Fruit fly (Drosophila melanogaster) whole organism, embryonic: ENCODE data around the gene CG12691.

ENCODE experiments used
- Bteb2 ChIP-seq: fragments of 200-800 bp; sonication (Bioruptor generic); optimal IDR thresholded peaks from 2 replicates; lab custom pipeline; 2016; ENCODE audit warnings: missing biosample characterization, missing genetic modification characterization
- CG10543 ChIP-seq: fragments of 200-800 bp; sonication (Bioruptor generic); optimal IDR thresholded peaks from 3 replicates; lab custom pipeline; 2017; ENCODE audit warnings: missing biosample characterization, mild to moderate bottlenecking, missing genetic modification characterization, moderate library complexity
- CG11504 ChIP-seq: fragments of 200-800 bp; sonication (Bioruptor generic); optimal IDR thresholded peaks from 3 replicates; lab custom pipeline; 2019; ENCODE audit warnings: missing biosample characterization, mild to moderate bottlenecking, missing genetic modification characterization, moderate library complexity
- CG11723 ChIP-seq: fragments of 200-800 bp; sonication (Bioruptor generic); optimal IDR thresholded peaks from 2 replicates; lab custom pipeline; 2017; ENCODE audit warnings: missing biosample characterization, mild to moderate bottlenecking, missing genetic modification characterization
- CG12219 ChIP-seq: fragments of 200-800 bp; sonication (Bioruptor generic); optimal IDR thresholded peaks from 3 replicates; lab custom pipeline; 2018; ENCODE audit warnings: missing biosample characterization, mild to moderate bottlenecking, missing genetic modification characterization
- CG12659 ChIP-seq: fragments of 200-800 bp; sonication (Bioruptor generic); optimal IDR thresholded peaks from 3 replicates; lab custom pipeline; 2017; ENCODE audit warnings: mild to moderate bottlenecking, missing biosample characterization, missing genetic modification reagents, missing genetic modification characterization
- CG13123 ChIP-seq: fragments of 200-800 bp; sonication (Bioruptor generic); optimal IDR thresholded peaks from 2 replicates; lab custom pipeline; 2016; ENCODE audit warnings: missing biosample characterization, missing genetic modification characterization
- CG14965 ChIP-seq: fragments of 200-800 bp; sonication (Bioruptor generic); optimal IDR thresholded peaks from 2 replicates; lab custom pipeline; 2016; ENCODE audit warnings: missing biosample characterization, missing genetic modification characterization, borderline replicate concordance
- CG16779 ChIP-seq: fragments of 200-800 bp; sonication (Bioruptor generic); IDR thresholded peaks from 2 replicates; pipeline ENCODE4 v1.3.6; 2022; ENCODE audit warnings: missing biosample characterization, missing genetic modification characterization
- CG1832 ChIP-seq: fragments of 200-800 bp; sonication (Bioruptor generic); optimal IDR thresholded peaks from 2 replicates; lab custom pipeline; 2017; ENCODE audit warnings: missing biosample characterization, mild to moderate bottlenecking, missing genetic modification characterization, inconsistent platforms
- CG18599 ChIP-seq: fragments of 200-800 bp; sonication (Bioruptor generic); optimal IDR thresholded peaks from 3 replicates; lab custom pipeline; 2017; ENCODE audit warnings: missing biosample characterization, missing genetic modification characterization, mild to moderate bottlenecking, moderate library complexity, missing genetic modification reagents
- CG2889 ChIP-seq: fragments of 200-800 bp; sonication (Bioruptor generic); IDR thresholded peaks from 3 replicates; pipeline ENCODE4 v1.3.6; 2022; ENCODE audit warnings: missing biosample characterization, missing genetic modification characterization
- CG3065 ChIP-seq: fragments of 200-800 bp; sonication (Bioruptor generic); optimal IDR thresholded peaks from 2 replicates; lab custom pipeline; 2016; ENCODE audit warnings: missing biosample characterization, missing genetic modification characterization
- CG31441 ChIP-seq: fragments of 200-800 bp; sonication (Bioruptor generic); IDR thresholded peaks from 2 replicates; pipeline ENCODE4 v1.3.6; 2022; ENCODE audit warnings: missing biosample characterization, missing genetic modification characterization
- CG3163 ChIP-seq: fragments of 200-800 bp; sonication (Bioruptor generic); optimal IDR thresholded peaks from 3 replicates; lab custom pipeline; 2016; ENCODE audit warnings: missing biosample characterization, missing genetic modification characterization
- CG3726 ChIP-seq: fragments of 200-800 bp; sonication (Bioruptor generic); IDR thresholded peaks from 3 replicates; pipeline ENCODE4, ENCODE4 v1.3.6; 2022; ENCODE audit warnings: missing biosample characterization, missing genetic modification characterization
- CG3838 ChIP-seq: fragments of 200-800 bp; sonication (Bioruptor generic); optimal IDR thresholded peaks from 3 replicates; lab custom pipeline; 2016; ENCODE audit warnings: missing biosample characterization, missing genetic modification characterization
- CG6175 ChIP-seq: fragments of 200-800 bp; sonication (Bioruptor generic); IDR thresholded peaks from 3 replicates; pipeline ENCODE4 v1.3.6; 2022; ENCODE audit warnings: missing biosample characterization, missing genetic modification characterization
- CTCF ChIP-seq: fragments of 200-800 bp; sonication (Bioruptor generic); optimal IDR thresholded peaks from 2 replicates; lab custom pipeline; 2017; ENCODE audit warnings: missing biosample characterization, mild to moderate bottlenecking, missing genetic modification characterization, moderate library complexity
- Myb ChIP-seq: fragments of 200-800 bp; sonication (Bioruptor generic); optimal IDR thresholded peaks from 2 replicates; lab custom pipeline; 2016; ENCODE audit warnings: missing biosample characterization, missing genetic modification characterization
- Trl ChIP-seq, 3 experiments: fragments of >200 bp in 2 of 3; fragments of 200-800 bp in 1 of 3; sonication (Bioruptor generic) in 1 of 3; optimal IDR thresholded peaks; 2 replicates in 1 of 3; 3 replicates in 2 of 3; lab custom pipeline; 2016 to 2017; ENCODE audit warnings: missing biosample characterization in 1 of 3, missing genetic modification characterization in 1 of 3
- al ChIP-seq: fragments of 200-800 bp; sonication (Bioruptor generic); IDR thresholded peaks from 2 replicates; pipeline ENCODE4 v1.3.6; 2022; ENCODE audit warnings: missing biosample characterization, missing genetic modification characterization
- bcd ChIP-seq: fragments of 200-800 bp; sonication (Bioruptor generic); optimal IDR thresholded peaks from 2 replicates; lab custom pipeline; 2017; ENCODE audit warnings: missing biosample characterization, mild to moderate bottlenecking, missing genetic modification characterization
- btn ChIP-seq: fragments of 200-800 bp; sonication (Bioruptor generic); optimal IDR thresholded peaks from 2 replicates; lab custom pipeline; 2016; ENCODE audit warnings: missing biosample characterization, missing genetic modification characterization
- corto ChIP-seq: fragments of 200-800 bp; sonication (Bioruptor generic); optimal IDR thresholded peaks from 2 replicates; lab custom pipeline; 2016; ENCODE audit warnings: missing biosample characterization, mild to moderate bottlenecking, missing genetic modification characterization, moderate library complexity
- esg ChIP-seq: fragments of 200-800 bp; sonication (Bioruptor generic); conservative IDR thresholded peaks from 2 replicates; pipeline ENCODE4 v1.3.6; 2022; ENCODE audit warnings: missing biosample characterization, missing genetic modification characterization
- ewg ChIP-seq: fragments of 200-800 bp; sonication (Bioruptor generic); optimal IDR thresholded peaks from 3 replicates; lab custom pipeline; 2017; ENCODE audit warnings: mild to moderate bottlenecking, missing biosample characterization, missing genetic modification reagents, missing genetic modification characterization
- gce ChIP-seq: fragments of 200-800 bp; sonication (Bioruptor generic); IDR thresholded peaks from 3 replicates; pipeline ENCODE4 v1.3.6; 2022; ENCODE audit warnings: missing biosample characterization, missing genetic modification characterization
- gsb ChIP-seq: fragments of 200-800 bp; sonication (Bioruptor generic); IDR thresholded peaks from 2 replicates; pipeline ENCODE4 v1.3.6; 2022; ENCODE audit warnings: missing biosample characterization, missing genetic modification characterization
- hbn ChIP-seq: fragments of 200-800 bp; sonication (Bioruptor generic); IDR thresholded peaks from 2 replicates; pipeline ENCODE4 v1.3.6; 2022; ENCODE audit warnings: missing biosample characterization, missing genetic modification characterization; ENCODE audit not compliant: partially characterized antibody
- kah ChIP-seq: fragments of 200-800 bp; sonication (Bioruptor generic); optimal IDR thresholded peaks from 2 replicates; lab custom pipeline; 2018; ENCODE audit warnings: missing biosample characterization, mild to moderate bottlenecking, missing genetic modification characterization
- nerfin-1 ChIP-seq: fragments of 200-800 bp; sonication (Bioruptor generic); optimal IDR thresholded peaks from 3 replicates; lab custom pipeline; 2019; ENCODE audit warnings: missing biosample characterization, mild to moderate bottlenecking, missing genetic modification characterization, moderate library complexity
- nom ChIP-seq: fragments of 200-800 bp; sonication (Bioruptor generic); optimal IDR thresholded peaks from 2 replicates; lab custom pipeline; 2017; ENCODE audit warnings: missing biosample characterization, missing genetic modification characterization, mild to moderate bottlenecking, moderate library complexity, missing genetic modification reagents
- phol ChIP-seq: fragments of 200-800 bp; sonication (Bioruptor generic); optimal IDR thresholded peaks from 3 replicates; lab custom pipeline; 2018; ENCODE audit warnings: missing biosample characterization, mild to moderate bottlenecking, missing genetic modification characterization, moderate library complexity
- scrt ChIP-seq: fragments of 200-800 bp; sonication (Bioruptor generic); optimal IDR thresholded peaks from 2 replicates; lab custom pipeline; 2018; ENCODE audit warnings: missing biosample characterization, mild to moderate bottlenecking, missing genetic modification characterization, moderate library complexity
- sna ChIP-seq: fragments of 200-800 bp; sonication (Bioruptor generic); IDR thresholded peaks from 2 replicates; pipeline ENCODE4 v1.3.6; 2022; ENCODE audit warnings: missing biosample characterization, missing genetic modification characterization; ENCODE audit not compliant: partially characterized antibody
- tup ChIP-seq: fragments of 200-800 bp; sonication (Bioruptor generic); optimal IDR thresholded peaks from 2 replicates; lab custom pipeline; 2016; ENCODE audit warnings: missing biosample characterization, mild to moderate bottlenecking, missing genetic modification characterization, moderate library complexity
- unpg ChIP-seq: fragments of 200-800 bp; sonication (Bioruptor generic); optimal IDR thresholded peaks from 3 replicates; lab custom pipeline; 2018; ENCODE audit warnings: missing biosample characterization, mild to moderate bottlenecking, missing genetic modification characterization, moderate library complexity
- wek ChIP-seq: fragments of 200-800 bp; sonication (Bioruptor generic); optimal IDR thresholded peaks from 3 replicates; lab custom pipeline; 2018; ENCODE audit warnings: missing biosample characterization, mild to moderate bottlenecking, missing genetic modification characterization, moderate library complexity
- z ChIP-seq: fragments of 200-800 bp; sonication (Bioruptor generic); IDR thresholded peaks from 3 replicates; pipeline ENCODE4 v1.3.6; 2022; ENCODE audit warnings: missing biosample characterization, missing genetic modification characterization

CG12691 gene

dm6 chrX:4280769-4281168 lies 14.9 kb downstream of the CG12691 start:
- TF ChIP-seq bcd (GFP tag; lab: Kevin White, UChicago) = no peak
- no peak for TF ChIP-seq CG2889 (GFP tag; lab: Robert Waterston, UW)
- no peak for TF ChIP-seq corto (GFP tag; lab: Kevin White, UChicago)
- TF ChIP-seq nerfin-1 (tag; lab: Kevin White, UChicago) = peak; percentile 25
- TF ChIP-seq al (GFP tag; lab: Robert Waterston, UW) = no peak
- TF ChIP-seq hbn (GFP tag; lab: Robert Waterston, UW) = no peak
- peak; percentile 75 for TF ChIP-seq scrt
- no peak for TF ChIP-seq CG16779
- no peak for TF ChIP-seq Myb (GFP tag; lab: Kevin White, UChicago)
- TF ChIP-seq CG13123 = no peak
- TF ChIP-seq CG3163 (GFP tag; lab: Kevin White, UChicago) = no peak
- TF ChIP-seq ewg (GFP tag; lab: Kevin White, UChicago) = peak; percentile 7
- TF ChIP-seq CG18599 (GFP tag; lab: Kevin White, UChicago) = no peak
- TF ChIP-seq nom (GFP tag; lab: Kevin White, UChicago) = no peak
- TF ChIP-seq CG11504 (tag; lab: Kevin White, UChicago) = peak; percentile 97
- TF ChIP-seq esg (GFP tag; lab: Robert Waterston, UW) = no peak
- peak; percentile 67 for TF ChIP-seq kah
- TF ChIP-seq CG31441 (GFP tag; lab: Robert Waterston, UW) = no peak

- TF ChIP-seq Bteb2 (GFP tag; lab: Kevin White, UChicago) (no peak), unpg (GFP tag; lab: Kevin White, UChicago) (no peak), CTCF (GFP tag; lab: Kevin White, UChicago) (peak; percentile 80), CG12659 (GFP tag; lab: Kevin White, UChicago) (no peak), CG14965 (GFP tag; lab: Kevin White, UChicago) (peak; percentile 80), CG1832 (GFP tag; lab: Kevin White, UChicago) (no peak), phol (tag; lab: Kevin White, UChicago) (peak; percentile 55), CG3726 (GFP tag; lab: Robert Waterston, UW) (no peak), sna (GFP tag; lab: Robert Waterston, UW) (no peak), CG12219 (GFP tag; lab: Kevin White, UChicago) (no peak), btn (no peak), gce (GFP tag; lab: Robert Waterston, UW) (no peak)
- TF ChIP-seq, all 482 proteins: peak for 3
These were observed 27.5 kb downstream of the CG12691 start for dm6 chrX:4293418-4293817.

DNA sequence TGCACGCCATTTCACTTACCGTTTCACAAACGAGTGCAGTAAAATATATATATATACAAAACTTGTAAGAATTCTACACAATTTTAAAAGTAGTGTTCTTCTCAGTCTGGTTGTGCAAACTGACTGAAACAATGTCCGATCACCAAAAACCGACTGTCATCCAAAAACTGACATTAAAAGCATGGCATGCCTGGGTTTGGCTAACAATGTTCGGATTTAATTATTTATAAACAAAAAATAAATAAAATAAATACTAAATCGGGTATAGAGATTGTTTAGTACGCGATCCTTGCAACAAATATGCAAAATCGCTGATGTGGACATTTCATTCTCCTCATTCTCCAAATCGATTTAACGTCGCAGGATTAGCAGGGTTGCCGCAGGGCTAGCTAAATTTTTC lies 36.3 kb downstream of the CG12691 start, which contains the start of gene CG12692:
Gene CG12692 (minus strand): TSS at position 101 of the 400 bp plus-strand sequence.
- TF ChIP-seq CG3838 (GFP tag; lab: Kevin White, UChicago) = no peak
- no peak for TF ChIP-seq corto (GFP tag; lab: Kevin White, UChicago)
- no peak for TF ChIP-seq CG10543 (GFP tag; lab: Kevin White, UChicago)
- TF ChIP-seq Trl (optimal IDR thresholded peaks at IDR 0.05; lab: Kevin White, UChicago) = no peak
- no peak for TF ChIP-seq Trl (GFP tag; optimal IDR thresholded peaks at IDR 0.05; lab: Kevin White, UChicago)
- TF ChIP-seq CG11723 (GFP tag; lab: Kevin White, UChicago) = no peak
- no peak for TF ChIP-seq gsb (GFP tag; lab: Robert Waterston, UW)
- TF ChIP-seq tup = no peak
- no peak for TF ChIP-seq CG3065 (GFP tag; lab: Kevin White, UChicago)
- TF ChIP-seq wek (GFP tag; lab: Kevin White, UChicago) = no peak
- TF ChIP-seq z (GFP tag; lab: Robert Waterston, UW) = no peak
- TF ChIP-seq CG6175 = no peak
